Worm (Caenorhabditis elegans): ENCODE results near the gene T22D1.17.

Gene T22D1.17

ce11 chrIV:6912851-6913588 lies 7.2 kb downstream of the T22D1.17 start, which contains the start of gene T22D1.3 (continued):
- no peak for TF ChIP-seq sdz-12 (GFP tag; optimal IDR thresholded peaks at IDR 0.05)
- TF ChIP-seq nhr-42 (GFP tag; IDR thresholded peaks at IDR 0.05), result no peak
- no peak for TF ChIP-seq spr-1 (tag; optimal IDR thresholded peaks at IDR 0.05)
- no peak for TF ChIP-seq dmd-8 (GFP tag; IDR thresholded peaks at IDR 0.05)
- TF ChIP-seq pha-4 (GFP tag; IDR thresholded peaks at IDR 0.05), result 0 out of 2 replicates have a peak, but pooled peaks have one; percentile 35
- no peak for TF ChIP-seq pha-4 (tag; optimal IDR thresholded peaks at IDR 0.05)
- no peak for TF ChIP-seq nhr-28 (tag; optimal IDR thresholded peaks at IDR 0.05)
- no peak for TF ChIP-seq set-16 (GFP tag; IDR thresholded peaks at IDR 0.05)
- TF ChIP-seq D1046.2 (GFP tag; IDR thresholded peaks at IDR 0.05), result no peak
- no peak for TF ChIP-seq ztf-7 (tag; optimal IDR thresholded peaks at IDR 0.05)
- TF ChIP-seq Y105C5A.15 (GFP tag; IDR thresholded peaks at IDR 0.05), result no peak
- TF ChIP-seq zfp-2 (tag; optimal IDR thresholded peaks at IDR 0.05), result no peak
- TF ChIP-seq daf-12 (tag; optimal IDR thresholded peaks at IDR 0.05), result no peak
- peak; percentile 42; the same call in 1 of the 2 replicates for TF ChIP-seq T26A8.4 (GFP tag; IDR thresholded peaks at IDR 0.05)
- TF ChIP-seq hlh-30 (tag; optimal IDR thresholded peaks at IDR 0.05; ENCODE audit: insufficient read depth), result no peak
- TF ChIP-seq nhr-48 (tag; optimal IDR thresholded peaks at IDR 0.05), result no peak
- TF ChIP-seq lin-39 (tag; optimal IDR thresholded peaks at IDR 0.05), result no peak
- TF ChIP-seq zfp-3 (GFP tag; conservative IDR thresholded peaks at IDR 0.05), result no peak
- TF ChIP-seq lim-7 (GFP tag; IDR thresholded peaks at IDR 0.05), result no peak
- TF ChIP-seq ceh-82 (tag; optimal IDR thresholded peaks at IDR 0.05), result no peak
- no peak for TF ChIP-seq dmd-6 (GFP tag; IDR thresholded peaks at IDR 0.05)
- TF ChIP-seq F44E2.7 (GFP tag; IDR thresholded peaks at IDR 0.05), result no peak
- TF ChIP-seq dpl-1 (GFP tag; optimal IDR thresholded peaks at IDR 0.05), result no peak
- no peak for TF ChIP-seq F26F4.8 (GFP tag; conservative IDR thresholded peaks at IDR 0.05)
- no peak for TF ChIP-seq duxl-1 (tag; optimal IDR thresholded peaks at IDR 0.05; ENCODE audit: poor library complexity)
- no peak for TF ChIP-seq ceh-44 (GFP tag; IDR thresholded peaks at IDR 0.05)
- TF ChIP-seq daf-8 (GFP tag; IDR thresholded peaks at IDR 0.05), result no peak
- TF ChIP-seq pqm-1 (tag; optimal IDR thresholded peaks at IDR 0.05), result no peak
- peak; percentile 34 for TF ChIP-seq nhr-102 (tag; optimal IDR thresholded peaks at IDR 0.05)
- no peak for TF ChIP-seq nhr-11 (tag; optimal IDR thresholded peaks at IDR 0.05)
- TF ChIP-seq dmd-9 (GFP tag; IDR thresholded peaks at IDR 0.05), result no peak
- TF ChIP-seq lin-15B (tag; optimal IDR thresholded peaks at IDR 0.05), result no peak
- TF ChIP-seq hif-1 (tag; optimal IDR thresholded peaks at IDR 0.05), result no peak
- no peak for TF ChIP-seq php-3 (GFP tag; IDR thresholded peaks at IDR 0.05)
- TF ChIP-seq nhr-25 (tag; optimal IDR thresholded peaks at IDR 0.05; ENCODE audit: borderline replicate concordance, insufficient read depth), result no peak
- TF ChIP-seq lin-1 (GFP tag; IDR thresholded peaks at IDR 0.05), result no peak
- TF ChIP-seq zag-1 (tag; optimal IDR thresholded peaks at IDR 0.05), result no peak
- TF ChIP-seq mxl-3 (GFP tag; optimal IDR thresholded peaks at IDR 0.05), result no peak
- no peak for TF ChIP-seq zip-2 (tag; optimal IDR thresholded peaks at IDR 0.05)
- peak; percentile 36 for TF ChIP-seq lin-38 (GFP tag; IDR thresholded peaks at IDR 0.05)
- peak; percentile 59 for TF ChIP-seq snpc-1.2 (GFP tag; IDR thresholded peaks at IDR 0.05)
- no peak for TF ChIP-seq tag-97 (GFP tag; IDR thresholded peaks at IDR 0.05)
- no peak for TF ChIP-seq ZK337.2 (GFP tag; IDR thresholded peaks at IDR 0.05)
- no peak for TF ChIP-seq egl-43 (GFP tag; IDR thresholded peaks at IDR 0.05)
